Fruit fly (Drosophila melanogaster): ENCODE data around the gene jar.

- TF ChIP-seq CG8119 (GFP tag; IDR thresholded peaks at IDR 0.05) (peak; percentile 26; the same call in 1 of the 3 replicates), spab (GFP tag; optimal IDR thresholded peaks at IDR 0.05) (no peak), CG15336 (GFP tag; IDR thresholded peaks at IDR 0.05) (peak; percentile 42; the same call in 1 of the 2 replicates), CG10631 (GFP tag; optimal IDR thresholded peaks at IDR 0.05) (no peak), Ets96B (tag; optimal IDR thresholded peaks at IDR 0.05) (peak; percentile 1), topi (GFP tag; optimal IDR thresholded peaks at IDR 0.05) (no peak), Sox15 (GFP tag; optimal IDR thresholded peaks at IDR 0.05) (no peak), acj6 (GFP tag; optimal IDR thresholded peaks at IDR 0.05) (no peak), Eip75B (GFP tag; optimal IDR thresholded peaks at IDR 0.05) (peak; percentile 27), esn (GFP tag; optimal IDR thresholded peaks at IDR 0.05) (peak; percentile 42), CG34406 (GFP tag; optimal IDR thresholded peaks at IDR 0.05) (no peak), Sox14 (GFP tag; optimal IDR thresholded peaks at IDR 0.05) (peak; percentile 28), CG6276 (GFP tag; optimal IDR thresholded peaks at IDR 0.05) (no peak), CG16779 (tag; optimal IDR thresholded peaks at IDR 0.05) (no peak)
These were observed at the start of gene jar for dm6 chr3R:24271071-24271470.
